Fruit fly (Drosophila melanogaster) whole organism, prepupa: ENCODE measurements around the gene siz.

Experiments used
- Blimp-1 ChIP-seq: fragments of 200-800 bp; sonication (Bioruptor generic); optimal IDR thresholded peaks from 3 replicates; lab custom pipeline; 2017; ENCODE audit warnings: missing biosample characterization, missing genetic modification characterization, mild to moderate bottlenecking, moderate library complexity, missing genetic modification reagents
- CG10631 ChIP-seq: fragments of 200-800 bp; sonication (Bioruptor generic); optimal IDR thresholded peaks from 2 replicates; lab custom pipeline; 2016; ENCODE audit warnings: missing biosample characterization, missing genetic modification characterization
- CG10669 ChIP-seq: fragments of 200-800 bp; sonication (Bioruptor generic); optimal IDR thresholded peaks from 3 replicates; lab custom pipeline; 2018; ENCODE audit warnings: missing biosample characterization, mild to moderate bottlenecking, missing genetic modification characterization, moderate library complexity
- CG11294 ChIP-seq: fragments of 200-800 bp; sonication (Bioruptor generic); IDR thresholded peaks from 2 replicates; pipeline ENCODE4 v1.3.6; 2022; ENCODE audit warnings: missing biosample characterization, missing genetic modification characterization
- CG15336 ChIP-seq: fragments of 200-800 bp; sonication (Bioruptor generic); IDR thresholded peaks from 2 replicates; pipeline ENCODE4 v1.3.6; 2022; ENCODE audit warnings: missing biosample characterization, missing genetic modification characterization
- CG1621 ChIP-seq: fragments of 200-800 bp; sonication (Bioruptor generic); optimal IDR thresholded peaks from 3 replicates; lab custom pipeline; 2018; ENCODE audit warnings: missing biosample characterization, mild to moderate bottlenecking, missing genetic modification characterization
- CG16779 ChIP-seq: fragments of 200-800 bp; sonication (Bioruptor generic); optimal IDR thresholded peaks from 3 replicates; lab custom pipeline; 2017; ENCODE audit warnings: missing biosample characterization, mild to moderate bottlenecking, missing genetic modification characterization
- CG32006 ChIP-seq: fragments of 200-800 bp; sonication (Bioruptor generic); optimal IDR thresholded peaks from 3 replicates; lab custom pipeline; 2017; ENCODE audit warnings: missing biosample characterization, mild to moderate bottlenecking, missing genetic modification characterization
- CG34406 ChIP-seq: fragments of 200-800 bp; sonication (Bioruptor generic); optimal IDR thresholded peaks from 3 replicates; lab custom pipeline; 2016; ENCODE audit warnings: missing biosample characterization, missing genetic modification characterization
- CG3919 ChIP-seq: fragments of 200-800 bp; sonication (Bioruptor generic); optimal IDR thresholded peaks from 3 replicates; lab custom pipeline; 2016; ENCODE audit warnings: missing biosample characterization, missing genetic modification characterization
- CG4318 ChIP-seq: fragments of 200-800 bp; sonication (Bioruptor generic); optimal IDR thresholded peaks from 3 replicates; lab custom pipeline; 2017; ENCODE audit warnings: missing biosample characterization, mild to moderate bottlenecking, missing genetic modification characterization
- CG6163 ChIP-seq: fragments of 200-800 bp; sonication (Bioruptor generic); IDR thresholded peaks from 3 replicates; pipeline ENCODE4 v1.3.6; 2022; ENCODE audit warnings: missing biosample characterization, missing genetic modification characterization
- CG6276 ChIP-seq: fragments of 200-800 bp; sonication (Bioruptor generic); optimal IDR thresholded peaks from 2 replicates; lab custom pipeline; 2017; ENCODE audit warnings: missing biosample characterization, mild to moderate bottlenecking, missing genetic modification characterization
- CG6792 ChIP-seq: fragments of 200-800 bp; sonication (Bioruptor generic); optimal IDR thresholded peaks from 3 replicates; lab custom pipeline; 2016; ENCODE audit warnings: missing biosample characterization, missing genetic modification characterization
- CG6808 ChIP-seq: fragments of 200-800 bp; sonication (Bioruptor generic); optimal IDR thresholded peaks from 3 replicates; lab custom pipeline; 2017; ENCODE audit warnings: missing biosample characterization, missing genetic modification characterization, mild to moderate bottlenecking, moderate library complexity, missing genetic modification reagents
- CG6854 ChIP-seq: fragments of 200-800 bp; sonication (Bioruptor generic); optimal IDR thresholded peaks from 2 replicates; lab custom pipeline; 2017; ENCODE audit warnings: missing biosample characterization, mild to moderate bottlenecking, missing genetic modification characterization
- CG7368 ChIP-seq: fragments of 200-800 bp; sonication (Bioruptor generic); optimal IDR thresholded peaks from 3 replicates; lab custom pipeline; 2016; ENCODE audit warnings: missing biosample characterization, missing genetic modification characterization
- CG8119 ChIP-seq: fragments of 200-800 bp; sonication (Bioruptor generic); IDR thresholded peaks from 3 replicates; pipeline ENCODE4 v1.3.6; 2022; ENCODE audit warnings: missing biosample characterization, missing genetic modification characterization
- CG8632 ChIP-seq: fragments of 200-800 bp; sonication (Bioruptor generic); optimal IDR thresholded peaks from 3 replicates; lab custom pipeline; 2016; ENCODE audit warnings: missing biosample characterization, missing genetic modification characterization
- CG9139 ChIP-seq: fragments of 200-800 bp; sonication (Bioruptor generic); optimal IDR thresholded peaks from 3 replicates; lab custom pipeline; 2017; ENCODE audit warnings: missing biosample characterization, mild to moderate bottlenecking, missing genetic modification characterization
- Eip75B ChIP-seq: fragments of 200-800 bp; sonication (Bioruptor generic); optimal IDR thresholded peaks from 3 replicates; lab custom pipeline; 2016; ENCODE audit warnings: missing biosample characterization, missing genetic modification characterization
- Eip78C ChIP-seq: fragments of 200-800 bp; sonication (Bioruptor generic); peaks from one replicate; lab custom pipeline; 2016; ENCODE audit warnings: missing biosample characterization, missing genetic modification characterization
- Eip93F ChIP-seq: fragments of 200-800 bp; sonication (Bioruptor generic); optimal IDR thresholded peaks from 2 replicates; lab custom pipeline; 2016; ENCODE audit warnings: missing biosample characterization, mild to moderate bottlenecking, missing genetic modification characterization
- Ets21C ChIP-seq: fragments of 200-800 bp; sonication (Bioruptor generic); optimal IDR thresholded peaks from 3 replicates; lab custom pipeline; 2016; ENCODE audit warnings: missing biosample characterization, missing genetic modification characterization
- Ets96B ChIP-seq: fragments of 200-800 bp; optimal IDR thresholded peaks from 2 replicates; lab custom pipeline; 2019; ENCODE audit warnings: missing biosample characterization, mild to moderate bottlenecking, missing genetic modification characterization, moderate library complexity
- Hr38 ChIP-seq: sonication (Bioruptor generic); optimal IDR thresholded peaks from 2 replicates; lab custom pipeline; 2016; ENCODE audit warnings: missing biosample characterization, missing genetic modification characterization
- Hr39 ChIP-seq: fragments of 200-800 bp; sonication (Bioruptor generic); optimal IDR thresholded peaks from 2 replicates; lab custom pipeline; 2016; ENCODE audit warnings: missing biosample characterization, missing genetic modification characterization
- Hr4 ChIP-seq: fragments of 200-800 bp; sonication (Bioruptor generic); optimal IDR thresholded peaks from 3 replicates; lab custom pipeline; 2016; ENCODE audit warnings: missing biosample characterization, missing genetic modification characterization
- Lpt ChIP-seq: fragments of 200-800 bp; sonication (Bioruptor generic); optimal IDR thresholded peaks from 3 replicates; lab custom pipeline; 2016; ENCODE audit warnings: missing biosample characterization, missing genetic modification characterization
- Met ChIP-seq: fragments of 200-800 bp; sonication (Bioruptor generic); optimal IDR thresholded peaks from 3 replicates; lab custom pipeline; 2016; ENCODE audit warnings: missing biosample characterization, missing genetic modification characterization
- OdsH ChIP-seq: fragments of 200-800 bp; sonication (Bioruptor generic); optimal IDR thresholded peaks from 3 replicates; lab custom pipeline; 2016; ENCODE audit warnings: missing biosample characterization, missing genetic modification characterization
- achi ChIP-seq: fragments of 200-800 bp; sonication (Bioruptor generic); optimal IDR thresholded peaks from 3 replicates; lab custom pipeline; 2016; ENCODE audit warnings: missing biosample characterization, missing genetic modification characterization
- cyc ChIP-seq: fragments of 200-800 bp; sonication (Bioruptor generic); optimal IDR thresholded peaks from 3 replicates; lab custom pipeline; 2016; ENCODE audit warnings: missing biosample characterization, missing genetic modification characterization
- dsx ChIP-seq: fragments of 200-800 bp; optimal IDR thresholded peaks from 3 replicates; lab custom pipeline; 2019; ENCODE audit warnings: missing biosample characterization, mild to moderate bottlenecking, missing genetic modification characterization, moderate library complexity; ENCODE audit not compliant: poor library complexity, severe bottlenecking
- eg ChIP-seq: fragments of 200-800 bp; sonication (Bioruptor generic); IDR thresholded peaks from 3 replicates; pipeline ENCODE4 v1.3.6; 2022; ENCODE audit warnings: missing biosample characterization, missing genetic modification characterization
- esn ChIP-seq: fragments of 200-800 bp; sonication (Bioruptor generic); optimal IDR thresholded peaks from 2 replicates; lab custom pipeline; 2016; ENCODE audit warnings: missing biosample characterization, mild to moderate bottlenecking, missing genetic modification characterization, moderate library complexity
- fd59A ChIP-seq: fragments of 200-800 bp; sonication (Bioruptor generic); optimal IDR thresholded peaks from 2 replicates; lab custom pipeline; 2017; ENCODE audit warnings: missing biosample characterization, mild to moderate bottlenecking, missing genetic modification characterization, missing genetic modification reagents
- fd85E ChIP-seq: fragments of 200-800 bp; sonication (Bioruptor generic); optimal IDR thresholded peaks from 3 replicates; lab custom pipeline; 2016; ENCODE audit warnings: missing biosample characterization, missing genetic modification characterization
- fkh ChIP-seq: fragments of 200-800 bp; sonication (Bioruptor generic); optimal IDR thresholded peaks from 3 replicates; lab custom pipeline; 2017; ENCODE audit warnings: missing biosample characterization, mild to moderate bottlenecking, missing genetic modification characterization, moderate library complexity
- net ChIP-seq: fragments of 200-800 bp; sonication (Bioruptor generic); optimal IDR thresholded peaks from 3 replicates; lab custom pipeline; 2016; ENCODE audit warnings: missing biosample characterization, missing genetic modification characterization
- spab ChIP-seq: fragments of 200-800 bp; sonication (Bioruptor generic); optimal IDR thresholded peaks from 2 replicates; lab custom pipeline; 2017; ENCODE audit warnings: missing biosample characterization, mild to moderate bottlenecking, missing genetic modification characterization, missing genetic modification reagents
- svp ChIP-seq: fragments of 200-800 bp; sonication (Bioruptor generic); peaks from one replicate; lab custom pipeline; 2016; ENCODE audit warnings: missing biosample characterization, missing genetic modification characterization
- topi ChIP-seq: fragments of 200-800 bp; sonication (Bioruptor generic); optimal IDR thresholded peaks from 3 replicates; lab custom pipeline; 2016; ENCODE audit warnings: missing biosample characterization, missing genetic modification characterization
- vri ChIP-seq: fragments of 200-800 bp; sonication (Bioruptor generic); optimal IDR thresholded peaks from 3 replicates; lab custom pipeline; 2016; ENCODE audit warnings: missing biosample characterization, mild to moderate bottlenecking, missing genetic modification characterization

Gene siz

dm6 chr3L:21049417-21049914, 15.1 kb downstream of the siz start (continued):
- TF ChIP-seq spab (GFP tag; lab: Kevin White, UChicago), result no peak
- no peak for TF ChIP-seq Hr38 (GFP tag; lab: Kevin White, UChicago)
- no peak for TF ChIP-seq Lpt
- no peak; the same call in 2 of the 3 replicates for TF ChIP-seq eg (GFP tag; lab: Robert Waterston, UW)
- peak; percentile 29 for TF ChIP-seq CG16779 (tag; lab: Kevin White, UChicago)
- TF ChIP-seq fkh (GFP tag; lab: Kevin White, UChicago), result no peak
- TF ChIP-seq cyc (GFP tag; lab: Kevin White, UChicago), result no peak
- no peak for TF ChIP-seq Blimp-1 (GFP tag; lab: Kevin White, UChicago)

dm6 chr3L:21050068-21050736, 15.9 kb downstream of the siz start:
- TF ChIP-seq Hr4 (GFP tag; lab: Kevin White, UChicago), result no peak
- TF ChIP-seq CG6276 (GFP tag; lab: Kevin White, UChicago), result peak; percentile 51

- no peak for TF ChIP-seq Hr38 (GFP tag; lab: Kevin White, UChicago)
- TF ChIP-seq CG6276 (GFP tag; lab: Kevin White, UChicago), result peak; percentile 35
- TF ChIP-seq CG10631, result peak; percentile 33
- peak; percentile 54 for TF ChIP-seq Lpt
- no peak for TF ChIP-seq Ets21C (GFP tag; lab: Kevin White, UChicago)
- TF ChIP-seq fd59A (GFP tag; lab: Kevin White, UChicago), result no peak
- no peak for TF ChIP-seq vri (GFP tag; lab: Kevin White, UChicago)
- peak; percentile 51 for TF ChIP-seq CG15336
- TF ChIP-seq CG32006 (GFP tag; lab: Kevin White, UChicago), result peak; percentile 58
- TF ChIP-seq topi, result no peak
- no peak for TF ChIP-seq fd85E (GFP tag; lab: Kevin White, UChicago)
- TF ChIP-seq CG9139 (GFP tag; lab: Kevin White, UChicago), result no peak
- no peak for TF ChIP-seq Eip93F (GFP tag; lab: Kevin White, UChicago)
- peak; percentile 26 for TF ChIP-seq CG4318 (GFP tag; lab: Kevin White, UChicago)
- TF ChIP-seq achi (GFP tag; lab: Kevin White, UChicago), result peak; percentile 23
- TF ChIP-seq fkh (GFP tag; lab: Kevin White, UChicago), result no peak
- TF ChIP-seq esn (GFP tag; lab: Kevin White, UChicago), result no peak
- no peak for TF ChIP-seq spab (GFP tag; lab: Kevin White, UChicago)
- TF ChIP-seq CG10669 (GFP tag; lab: Kevin White, UChicago), result peak; percentile 59
- peak; percentile 38 for TF ChIP-seq dsx (GFP tag; lab: Kevin White, UChicago)
- TF ChIP-seq CG6792 (GFP tag; lab: Kevin White, UChicago), result no peak
- TF ChIP-seq Ets96B, result peak; percentile 43
- no peak for TF ChIP-seq Hr39 (GFP tag; lab: Kevin White, UChicago)
- peak; percentile 51 for TF ChIP-seq svp (GFP tag; lab: Kevin White, UChicago)
- TF ChIP-seq CG3919 (GFP tag; lab: Kevin White, UChicago), result peak; percentile 33
- no peak for TF ChIP-seq Met (GFP tag; lab: Kevin White, UChicago)
- peak; percentile 75 for TF ChIP-seq Eip78C (GFP tag; lab: Kevin White, UChicago)
- TF ChIP-seq CG6808 (GFP tag; lab: Kevin White, UChicago), result no peak
- peak; percentile 34; the same call in 1 of the 3 replicates for TF ChIP-seq CG8119 (GFP tag; lab: Robert Waterston, UW)
- no peak for TF ChIP-seq CG16779 (tag; lab: Kevin White, UChicago)
- peak; percentile 29 for TF ChIP-seq CG8632 (GFP tag; lab: Kevin White, UChicago)
- no peak for TF ChIP-seq CG1621 (tag; lab: Kevin White, UChicago)
- TF ChIP-seq net, result no peak
- TF ChIP-seq CG6163, result no peak
- peak; percentile 54 for TF ChIP-seq CG6854 (GFP tag; lab: Kevin White, UChicago)
- no peak for TF ChIP-seq CG11294
- TF ChIP-seq OdsH (GFP tag; lab: Kevin White, UChicago), result peak; percentile 23
- no peak for TF ChIP-seq CG7368 (GFP tag; lab: Kevin White, UChicago)
- TF ChIP-seq Eip75B (GFP tag; lab: Kevin White, UChicago), result no peak
- no peak for TF ChIP-seq Hr4 (GFP tag; lab: Kevin White, UChicago)
- peak; percentile 31 for TF ChIP-seq CG34406 (GFP tag; lab: Kevin White, UChicago)
These were observed 18.0 kb downstream of the siz start for dm6 chr3L:21052191-21052951.
